Fruit fly (Drosophila melanogaster) whole organism, embryonic: ENCODE results near the gene Cdk5alpha.

Experiments used
- Ada2b ChIP-seq: fragments of 200-800 bp; sonication (Bioruptor generic); IDR thresholded peaks from 2 replicates; pipeline ENCODE4 v1.3.6; 2022; ENCODE audit warnings: missing biosample characterization, missing genetic modification characterization
- CG12104 ChIP-seq: fragments of 200-800 bp; sonication (Bioruptor generic); optimal IDR thresholded peaks from 3 replicates; lab custom pipeline; 2016; ENCODE audit warnings: missing biosample characterization, missing genetic modification characterization
- CG12391 ChIP-seq: fragments of 200-800 bp; sonication (Bioruptor generic); optimal IDR thresholded peaks from 3 replicates; lab custom pipeline; 2018; ENCODE audit warnings: missing biosample characterization, mild to moderate bottlenecking, missing genetic modification characterization, moderate library complexity
- CG12744 ChIP-seq: fragments of 200-800 bp; sonication (Bioruptor generic); optimal IDR thresholded peaks from 2 replicates; lab custom pipeline; 2016; ENCODE audit warnings: missing biosample characterization, missing genetic modification characterization
- CG12769 ChIP-seq: fragments of 200-800 bp; sonication (Bioruptor generic); optimal IDR thresholded peaks from 2 replicates; lab custom pipeline; 2019; ENCODE audit warnings: missing biosample characterization, mild to moderate bottlenecking, missing genetic modification characterization, moderate library complexity
- CG14014 ChIP-seq: fragments of 200-800 bp; sonication (Bioruptor generic); IDR thresholded peaks from 2 replicates; pipeline ENCODE4 v1.3.6; 2022; ENCODE audit warnings: missing biosample characterization, missing genetic modification characterization
- CG14050 ChIP-seq: fragments of 200-800 bp; sonication (Bioruptor generic); IDR thresholded peaks from 3 replicates; pipeline ENCODE4 v1.3.6; 2022; ENCODE audit warnings: missing biosample characterization, missing genetic modification characterization
- CG14710 ChIP-seq: fragments of 200-800 bp; sonication (Bioruptor generic); optimal IDR thresholded peaks from 3 replicates; lab custom pipeline; 2019; ENCODE audit warnings: missing biosample characterization, mild to moderate bottlenecking, missing genetic modification characterization, moderate library complexity
- CG14860 ChIP-seq: fragments of 200-800 bp; sonication (Bioruptor generic); IDR thresholded peaks from 3 replicates; pipeline ENCODE4 v1.3.6; 2022; ENCODE audit warnings: missing biosample characterization, missing genetic modification characterization; ENCODE audit not compliant: partially characterized antibody
- CG15073 ChIP-seq: fragments of 200-800 bp; sonication (Bioruptor generic); optimal IDR thresholded peaks from 2 replicates; lab custom pipeline; 2016; ENCODE audit warnings: missing biosample characterization, missing genetic modification characterization
- CG15269 ChIP-seq: fragments of 200-800 bp; sonication (Bioruptor generic); optimal IDR thresholded peaks from 2 replicates; lab custom pipeline; 2018; ENCODE audit warnings: missing biosample characterization, mild to moderate bottlenecking, missing genetic modification characterization, moderate library complexity
- CG17912 ChIP-seq: fragments of 200-800 bp; sonication (Bioruptor generic); optimal IDR thresholded peaks from 2 replicates; lab custom pipeline; 2018; ENCODE audit warnings: missing biosample characterization, mild to moderate bottlenecking, missing genetic modification characterization
- CG18011 ChIP-seq: fragments of 200-800 bp; sonication (Bioruptor generic); optimal IDR thresholded peaks from 2 replicates; lab custom pipeline; 2017; ENCODE audit warnings: missing biosample characterization, missing genetic modification characterization, mild to moderate bottlenecking, moderate library complexity, missing genotype
- CG2712 ChIP-seq: fragments of 200-800 bp; optimal IDR thresholded peaks from 3 replicates; lab custom pipeline; 2019; ENCODE audit warnings: missing biosample characterization, mild to moderate bottlenecking, missing genetic modification characterization, moderate library complexity
- CG31441 ChIP-seq: fragments of 200-800 bp; sonication (Bioruptor generic); IDR thresholded peaks from 2 replicates; pipeline ENCODE4 v1.3.6; 2022; ENCODE audit warnings: missing biosample characterization, missing genetic modification characterization
- CG3163 ChIP-seq: fragments of 200-800 bp; sonication (Bioruptor generic); optimal IDR thresholded peaks from 3 replicates; lab custom pipeline; 2016; ENCODE audit warnings: missing biosample characterization, missing genetic modification characterization
- CG34224 ChIP-seq: fragments of 200-800 bp; sonication (Bioruptor generic); IDR thresholded peaks from 3 replicates; pipeline ENCODE4 v1.3.6; 2022; ENCODE audit warnings: missing biosample characterization, missing genetic modification characterization; ENCODE audit not compliant: partially characterized antibody
- CG4360 ChIP-seq: fragments of 200-800 bp; sonication (Bioruptor generic); IDR thresholded peaks from 2 replicates; pipeline ENCODE4 v1.3.6; 2022; ENCODE audit warnings: missing biosample characterization, missing genetic modification characterization
- CG6689 ChIP-seq: fragments of 200-800 bp; sonication (Bioruptor generic); IDR thresholded peaks from 2 replicates; pipeline ENCODE4 v1.3.6; 2022; ENCODE audit warnings: missing biosample characterization, missing genetic modification characterization
- CG6813 ChIP-seq: fragments of 200-800 bp; sonication (Bioruptor generic); optimal IDR thresholded peaks from 2 replicates; lab custom pipeline; 2017; ENCODE audit warnings: missing biosample characterization, missing genetic modification characterization, mild to moderate bottlenecking, moderate library complexity, missing genetic modification reagents
- CG7786 ChIP-seq: fragments of 200-800 bp; sonication (Bioruptor generic); optimal IDR thresholded peaks from 2 replicates; lab custom pipeline; 2016; ENCODE audit warnings: missing biosample characterization, missing genetic modification characterization
- CG7963 ChIP-seq: fragments of 200-800 bp; sonication (Bioruptor generic); IDR thresholded peaks from 3 replicates; pipeline ENCODE4 v1.3.6; 2022; ENCODE audit warnings: missing biosample characterization, missing genetic modification characterization; ENCODE audit not compliant: partially characterized antibody
- CG8924 ChIP-seq: fragments of 200-800 bp; optimal IDR thresholded peaks from 3 replicates; lab custom pipeline; 2019; ENCODE audit warnings: missing biosample characterization, mild to moderate bottlenecking, missing genetic modification characterization, moderate library complexity
- D19A ChIP-seq: fragments of 200-800 bp; optimal IDR thresholded peaks from 3 replicates; lab custom pipeline; 2019; ENCODE audit warnings: missing biosample characterization, mild to moderate bottlenecking, missing genetic modification characterization, moderate library complexity
- D19B ChIP-seq: fragments of 200-800 bp; sonication (Bioruptor generic); optimal IDR thresholded peaks from 2 replicates; lab custom pipeline; 2017; ENCODE audit warnings: missing biosample characterization, mild to moderate bottlenecking, missing genetic modification characterization
- HmgZ ChIP-seq: fragments of 200-800 bp; sonication (Bioruptor generic); optimal IDR thresholded peaks from 2 replicates; lab custom pipeline; 2018; ENCODE audit warnings: missing biosample characterization, mild to moderate bottlenecking, missing genetic modification characterization
- Opbp ChIP-seq: fragments of 200-800 bp; sonication (Bioruptor generic); IDR thresholded peaks from 3 replicates; pipeline ENCODE4 v1.3.6; 2022; ENCODE audit warnings: missing biosample characterization, missing genetic modification characterization; ENCODE audit not compliant: partially characterized antibody
- PHDP ChIP-seq: fragments of 200-800 bp; sonication (Bioruptor generic); optimal IDR thresholded peaks from 3 replicates; lab custom pipeline; 2018; ENCODE audit warnings: missing biosample characterization, mild to moderate bottlenecking, missing genetic modification characterization, moderate library complexity
- Vsx1 ChIP-seq: fragments of 200-800 bp; sonication (Bioruptor generic); optimal IDR thresholded peaks from 2 replicates; lab custom pipeline; 2017; ENCODE audit warnings: missing biosample characterization, mild to moderate bottlenecking, missing genetic modification characterization, missing genetic modification reagents
- Xrp1 ChIP-seq: fragments of 200-800 bp; sonication (Bioruptor generic); IDR thresholded peaks from 2 replicates; pipeline ENCODE4 v1.3.6; 2022; ENCODE audit warnings: missing biosample characterization, missing genetic modification characterization
- al ChIP-seq: fragments of 200-800 bp; sonication (Bioruptor generic); IDR thresholded peaks from 2 replicates; pipeline ENCODE4 v1.3.6; 2022; ENCODE audit warnings: missing biosample characterization, missing genetic modification characterization
- bbx ChIP-seq: fragments of 200-800 bp; sonication (Bioruptor generic); IDR thresholded peaks from 2 replicates; pipeline ENCODE4 v1.3.6; 2022; ENCODE audit warnings: missing biosample characterization, missing genetic modification characterization; ENCODE audit not compliant: partially characterized antibody
- cas ChIP-seq: fragments of 200-800 bp; sonication (Bioruptor generic); IDR thresholded peaks from 2 replicates; pipeline ENCODE4 v1.3.6; 2022; ENCODE audit warnings: missing biosample characterization, missing genetic modification characterization
- cato ChIP-seq: fragments of 200-800 bp; sonication (Bioruptor generic); optimal IDR thresholded peaks from 2 replicates; lab custom pipeline; 2016; ENCODE audit warnings: missing biosample characterization, missing genetic modification characterization, borderline replicate concordance
- gcm ChIP-seq: fragments of 200-800 bp; sonication (Bioruptor generic); optimal IDR thresholded peaks from 2 replicates; lab custom pipeline; 2019; ENCODE audit warnings: missing biosample characterization, mild to moderate bottlenecking, missing genetic modification characterization, moderate library complexity
- ham ChIP-seq: fragments of 200-800 bp; sonication (Bioruptor generic); IDR thresholded peaks from 2 replicates; pipeline ENCODE4 v1.3.6; 2022; ENCODE audit warnings: missing biosample characterization, missing genetic modification characterization
- hb ChIP-seq: fragments of 200-800 bp; sonication (Bioruptor generic); IDR thresholded peaks from 3 replicates; pipeline ENCODE4 v1.3.6; 2022; ENCODE audit warnings: missing biosample characterization, missing genetic modification characterization; ENCODE audit not compliant: partially characterized antibody
- kni ChIP-seq: fragments of 200-800 bp; sonication (Bioruptor generic); optimal IDR thresholded peaks from 3 replicates; lab custom pipeline; 2017; ENCODE audit warnings: mild to moderate bottlenecking, missing biosample characterization, missing genetic modification reagents, missing genetic modification characterization
- lilli ChIP-seq: fragments of 200-800 bp; sonication (Bioruptor generic); optimal IDR thresholded peaks from 3 replicates; lab custom pipeline; 2016; ENCODE audit warnings: missing biosample characterization, missing genetic modification characterization
- pzg ChIP-seq: fragments of 200-800 bp; sonication (Bioruptor generic); optimal IDR thresholded peaks from 3 replicates; lab custom pipeline; 2018; ENCODE audit warnings: missing biosample characterization, mild to moderate bottlenecking, missing genetic modification characterization, moderate library complexity
- salm ChIP-seq: fragments of 200-800 bp; sonication (Bioruptor generic); optimal IDR thresholded peaks from 2 replicates; lab custom pipeline; 2018; ENCODE audit warnings: missing biosample characterization, mild to moderate bottlenecking, missing genetic modification characterization
- sc ChIP-seq, 3 experiments: fragments of >200 bp in 2 of 3; fragments of 200-800 bp in 1 of 3; sonication (Bioruptor generic) in 1 of 3; optimal IDR thresholded peaks; 2 replicates in 2 of 3; 3 replicates in 1 of 3; lab custom pipeline; 2017; ENCODE audit warnings: mild to moderate bottlenecking in 1 of 3, missing biosample characterization in 1 of 3, missing genetic modification characterization in 1 of 3, missing genetic modification reagents in 1 of 3
- sens ChIP-seq: fragments of 200-800 bp; sonication (Bioruptor generic); peaks from one replicate; lab custom pipeline; 2016; ENCODE audit warnings: missing biosample characterization, missing genetic modification characterization
- sob ChIP-seq: fragments of 200-800 bp; sonication (Bioruptor generic); IDR thresholded peaks from 2 replicates; pipeline ENCODE4 v1.3.6; 2022; ENCODE audit warnings: missing biosample characterization, missing genetic modification characterization
- stwl ChIP-seq: fragments of 200-800 bp; sonication (Bioruptor generic); optimal IDR thresholded peaks from 3 replicates; lab custom pipeline; 2018; ENCODE audit warnings: missing biosample characterization, mild to moderate bottlenecking, missing genetic modification characterization, moderate library complexity
- tgo ChIP-seq: fragments of 200-800 bp; sonication (Bioruptor generic); IDR thresholded peaks from 3 replicates; pipeline ENCODE4 v1.3.6; 2022; ENCODE audit warnings: missing biosample characterization, missing genetic modification characterization
- tup ChIP-seq: fragments of 200-800 bp; sonication (Bioruptor generic); optimal IDR thresholded peaks from 2 replicates; lab custom pipeline; 2016; ENCODE audit warnings: missing biosample characterization, mild to moderate bottlenecking, missing genetic modification characterization, moderate library complexity
- twi ChIP-seq: fragments of 200-800 bp; optimal IDR thresholded peaks from 2 replicates; lab custom pipeline; 2019; ENCODE audit warnings: missing biosample characterization, mild to moderate bottlenecking, missing genetic modification characterization, moderate library complexity
- unc-4 ChIP-seq: fragments of 200-800 bp; sonication (Bioruptor generic); IDR thresholded peaks from 2 replicates; pipeline ENCODE4 v1.3.6; 2022; ENCODE audit warnings: missing biosample characterization, missing genetic modification characterization; ENCODE audit not compliant: partially characterized antibody
- wek ChIP-seq: fragments of 200-800 bp; sonication (Bioruptor generic); optimal IDR thresholded peaks from 3 replicates; lab custom pipeline; 2018; ENCODE audit warnings: missing biosample characterization, mild to moderate bottlenecking, missing genetic modification characterization, moderate library complexity

Cdk5alpha gene

DNA sequence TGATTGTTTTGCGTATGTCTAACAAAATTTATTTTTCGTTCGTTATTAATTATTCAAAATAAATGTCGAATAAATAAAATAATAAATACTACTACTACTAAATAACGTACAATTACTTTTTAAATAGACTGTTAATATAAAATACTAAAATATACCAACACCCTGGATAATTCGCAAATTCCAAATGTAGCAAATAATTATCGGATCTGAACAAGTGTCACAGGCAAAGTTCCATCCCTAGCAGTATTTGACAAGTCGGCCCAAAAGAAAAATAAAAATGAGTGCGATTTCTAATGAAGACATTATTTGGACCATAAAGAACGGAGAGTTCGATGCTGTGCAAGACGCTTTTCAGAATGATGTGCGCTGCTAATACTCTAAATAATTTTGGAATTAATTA, 30.6 kb upstream of the Cdk5alpha start, which contains the start of gene CG31715 (continued):
- TF ChIP-seq tup (no peak), D19A (tag; lab: Kevin White, UChicago) (peak; percentile 8), cato (GFP tag; lab: Kevin White, UChicago) (no peak), CG15073 (GFP tag; lab: Kevin White, UChicago) (no peak), CG3163 (GFP tag; lab: Kevin White, UChicago) (no peak), CG8924 (tag; lab: Kevin White, UChicago) (peak; percentile 39), CG34224 (GFP tag; lab: Robert Waterston, UW) (peak; percentile 72), Vsx1 (GFP tag; lab: Kevin White, UChicago) (no peak), bbx (GFP tag; lab: Robert Waterston, UW) (no peak), sc (optimal IDR thresholded peaks at IDR 0.05; lab: Kevin White, UChicago) (no peak), sc (GFP tag; optimal IDR thresholded peaks at IDR 0.05; lab: Kevin White, UChicago) (no peak), stwl (peak; percentile 56), CG18011 (GFP tag; lab: Kevin White, UChicago) (no peak), CG2712 (tag; lab: Kevin White, UChicago) (peak; percentile 25), tgo (no peak), Opbp (GFP tag; lab: Robert Waterston, UW) (peak; percentile 45; the same call in 1 of the 3 replicates), CG6689 (no peak), gcm (GFP tag; lab: Kevin White, UChicago) (no peak), hb (GFP tag; lab: Robert Waterston, UW) (no peak), PHDP (tag; lab: Kevin White, UChicago) (peak; percentile 39), CG7786 (GFP tag; lab: Kevin White, UChicago) (no peak), HmgZ (tag; lab: Kevin White, UChicago) (no peak), sob (no peak), CG7963 (GFP tag; lab: Robert Waterston, UW) (no peak), cas (no peak), kni (GFP tag; lab: Kevin White, UChicago) (no peak), CG12391 (tag; lab: Kevin White, UChicago) (peak; percentile 54), Ada2b (no peak), pzg (GFP tag; lab: Kevin White, UChicago) (peak; percentile 42), CG15269 (no peak), lilli (GFP tag; lab: Kevin White, UChicago) (peak; percentile 24), unc-4 (GFP tag; lab: Robert Waterston, UW) (peak; percentile 45; the same call in 1 of the 2 replicates), ham (GFP tag; lab: Robert Waterston, UW) (no peak), CG12744 (GFP tag; lab: Kevin White, UChicago) (no peak), twi (tag; lab: Kevin White, UChicago) (no peak), CG14710 (tag; lab: Kevin White, UChicago) (peak; percentile 23), salm (tag; lab: Kevin White, UChicago) (no peak), CG12769 (no peak), sens (GFP tag; lab: Kevin White, UChicago) (peak; percentile 77), Xrp1 (0 out of 2 replicates have a peak, but pooled peaks have one; percentile 22), D19B (GFP tag; lab: Kevin White, UChicago) (no peak), wek (GFP tag; lab: Kevin White, UChicago) (no peak), CG4360 (no peak), al (no peak), CG14050 (GFP tag; lab: Robert Waterston, UW) (no peak), CG31441 (GFP tag; lab: Robert Waterston, UW) (peak; percentile 16; the same call in 1 of the 2 replicates), CG17912 (no peak), CG14860 (GFP tag; lab: Robert Waterston, UW) (no peak), CG6813 (no peak), CG12104 (GFP tag; lab: Kevin White, UChicago) (no peak), CG14014 (GFP tag; lab: Robert Waterston, UW) (no peak)
